Fruit fly (Drosophila melanogaster) Kc167 (cell line): Measurements from ENCODE around the gene CG34313.

ENCODE experiments used
- Sin3A ChIP-seq: fragments of >200 bp; optimal IDR thresholded peaks from 2 replicates; lab custom pipeline; 2018; ENCODE audit warnings: missing external identifiers
- h ChIP-seq: fragments of >200 bp; optimal IDR thresholded peaks from 3 replicates; lab custom pipeline; 2018; ENCODE audit warnings: missing external identifiers
- insv ChIP-seq: fragments of >200 bp; optimal IDR thresholded peaks from 3 replicates; lab custom pipeline; 2018; ENCODE audit warnings: missing external identifiers

DNA sequence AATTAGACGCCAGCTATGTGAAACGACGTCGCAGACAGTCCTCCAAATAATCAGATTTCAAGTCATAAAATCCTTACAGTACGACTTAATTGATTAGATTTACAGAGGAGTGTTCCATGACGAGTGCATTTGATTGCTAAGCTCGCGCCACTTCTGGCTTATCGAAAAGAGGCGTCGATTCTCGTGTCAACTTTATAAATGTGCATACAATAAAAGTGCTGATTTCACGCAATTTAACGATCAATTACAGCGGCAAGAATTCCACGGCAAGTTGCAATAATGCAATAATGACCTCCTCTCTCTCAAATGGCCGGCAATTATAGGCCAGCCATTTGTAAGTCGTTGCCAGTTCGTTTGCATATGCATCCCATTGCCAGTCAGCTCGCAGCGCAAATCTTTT, 3.1 kb downstream of the CG34313 start:
- TF ChIP-seq insv (lab: Kevin White, UChicago), result no peak
- TF ChIP-seq Sin3A (lab: Kevin White, UChicago), result no peak
- no peak for TF ChIP-seq h
